Fruit fly (Drosophila melanogaster): ENCODE measurements around the gene CG32532.
A peak's percentile ranks its signal among the peaks of the same experiment; 100 is the strongest.

The CG32532 gene

DNA sequence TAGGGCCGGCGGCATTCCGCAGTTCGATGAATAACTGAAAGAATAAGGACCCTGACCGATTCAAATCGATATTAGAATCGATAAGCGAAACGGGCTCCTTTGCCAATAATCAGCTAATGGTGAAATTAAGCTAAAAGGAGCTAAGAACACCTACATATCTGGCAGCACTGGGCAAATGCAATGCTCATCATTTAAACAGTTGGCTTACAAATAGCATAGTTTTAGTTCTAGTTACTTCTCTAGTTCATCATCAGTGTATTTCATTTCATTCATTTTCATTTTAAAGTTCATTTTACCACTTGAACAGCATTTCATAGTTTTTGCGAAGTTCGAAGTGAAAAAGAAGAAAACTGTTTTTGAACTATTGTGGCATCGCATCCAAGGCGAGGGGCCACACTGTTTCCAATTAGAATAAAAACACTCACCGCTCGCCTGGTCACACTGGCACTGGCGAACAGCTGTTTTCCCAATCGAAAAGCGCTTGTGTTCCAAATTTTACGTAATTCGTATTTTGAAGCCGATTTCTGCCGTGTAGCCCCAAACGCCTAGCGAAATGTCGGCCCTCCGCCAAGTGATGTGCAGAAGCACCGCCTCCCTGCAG, 55.2 kb downstream of the CG32532 start, which contains the start of the genes pcm and ND-18 (continued):
- TF ChIP-seq MESR4 (GFP tag; optimal IDR thresholded peaks at IDR 0.05) (peak; percentile 62), usp (GFP tag; optimal IDR thresholded peaks at IDR 0.05) (no peak), Dip2 (GFP tag; IDR thresholded peaks at IDR 0.05) (no peak), cg (GFP tag; optimal IDR thresholded peaks at IDR 0.05) (no peak), nerfin-2 (GFP tag; IDR thresholded peaks at IDR 0.05; ENCODE audit: partially characterized antibody) (no peak), CG14050 (GFP tag; IDR thresholded peaks at IDR 0.05) (no peak), Eip74EF (GFP tag; optimal IDR thresholded peaks at IDR 0.05) (no peak), CG8388 (GFP tag; optimal IDR thresholded peaks at IDR 0.05) (no peak), trem (tag; optimal IDR thresholded peaks at IDR 0.05) (peak; percentile 1), BEAF-32 (GFP tag; optimal IDR thresholded peaks at IDR 0.05) (peak; percentile 65), CG14710 (tag; optimal IDR thresholded peaks at IDR 0.05) (peak; percentile 99), eve (GFP tag; optimal IDR thresholded peaks at IDR 0.05) (no peak), CG11696 (GFP tag; IDR thresholded peaks at IDR 0.05) (no peak), CG8281 (tag; optimal IDR thresholded peaks at IDR 0.05) (no peak), row (GFP tag; IDR thresholded peaks at IDR 0.05) (no peak), hkb (optimal IDR thresholded peaks at IDR 0.05) (no peak), hkb (GFP tag; IDR thresholded peaks at IDR 0.05) (no peak), CG1603 (tag; optimal IDR thresholded peaks at IDR 0.05) (no peak), CG12659 (GFP tag; optimal IDR thresholded peaks at IDR 0.05) (peak; percentile 39), run (tag; optimal IDR thresholded peaks at IDR 0.05) (no peak), wdn (GFP tag; IDR thresholded peaks at IDR 0.05) (no peak), tio (GFP tag; optimal IDR thresholded peaks at IDR 0.05) (no peak), CG9797 (GFP tag; optimal IDR thresholded peaks at IDR 0.05) (peak; percentile 79), bigmax (GFP tag; optimal IDR thresholded peaks at IDR 0.05) (no peak), CG18619 (GFP tag; optimal IDR thresholded peaks at IDR 0.05) (no peak), CoRest (tag; optimal IDR thresholded peaks at IDR 0.05) (no peak), CG9609 (GFP tag; optimal IDR thresholded peaks at IDR 0.05) (peak; percentile 28), croc (GFP tag; conservative IDR thresholded peaks at IDR 0.05) (no peak), prd (optimal IDR thresholded peaks at IDR 0.05) (no peak), prd (GFP tag; IDR thresholded peaks at IDR 0.05) (no peak), lola (GFP tag; optimal IDR thresholded peaks at IDR 0.05) (no peak), CG1529 (GFP tag; optimal IDR thresholded peaks at IDR 0.05) (no peak), bsh (GFP tag; optimal IDR thresholded peaks at IDR 0.05) (no peak), Hsf (GFP tag; optimal IDR thresholded peaks at IDR 0.05) (no peak), stwl (tag; optimal IDR thresholded peaks at IDR 0.05) (peak; percentile 23), CG16815 (GFP tag; optimal IDR thresholded peaks at IDR 0.05) (no peak), sc (optimal IDR thresholded peaks at IDR 0.05) (no peak), sc (GFP tag; optimal IDR thresholded peaks at IDR 0.05) (no peak), ind (GFP tag; optimal IDR thresholded peaks at IDR 0.05) (no peak), CG4617 (GFP tag; optimal IDR thresholded peaks at IDR 0.05; ENCODE audit: borderline replicate concordance) (peak; percentile 32), CG6689 (GFP tag; IDR thresholded peaks at IDR 0.05) (no peak), kah (GFP tag; optimal IDR thresholded peaks at IDR 0.05) (no peak), CG15011 (GFP tag; optimal IDR thresholded peaks at IDR 0.05) (no peak), crp (GFP tag; optimal IDR thresholded peaks at IDR 0.05) (peak; percentile 54 to 92), vvl (GFP tag; IDR thresholded peaks at IDR 0.05) (no peak; the same call in 1 of the 2 replicates), Hr3 (GFP tag; optimal IDR thresholded peaks at IDR 0.05) (no peak), tup (GFP tag; optimal IDR thresholded peaks at IDR 0.05) (no peak), tx (GFP tag; optimal IDR thresholded peaks at IDR 0.05) (no peak), CG30020 (tag; optimal IDR thresholded peaks at IDR 0.05) (peak; percentile 23), gfzf (GFP tag; optimal IDR thresholded peaks at IDR 0.05) (peak; percentile 78)

All from whole organism, embryonic.